Worm (Caenorhabditis elegans) whole organism, young adult: ENCODE results near the gene srt-74.

ENCODE experiments used
- B0019.2 ChIP-seq: fragments of 200-800 bp; sonication (Bioruptor generic); conservative IDR thresholded peaks from 2 replicates; pipeline ENCODE4 v1.3.6; 2022; ENCODE audit warnings: missing genetic modification reagents, missing genetic modification characterization, missing compliant biosample characterization
- C06A6.2 ChIP-seq: fragments of 200-800 bp; sonication (Bioruptor generic); conservative IDR thresholded peaks from 2 replicates; pipeline ENCODE4 v1.3.6; 2022; ENCODE audit warnings: missing genetic modification characterization, missing compliant biosample characterization
- F33H1.4 ChIP-seq: fragments of 200-800 bp; sonication (Bioruptor generic); IDR thresholded peaks from 2 replicates; pipeline ENCODE4 v1.3.6; 2022; ENCODE audit warnings: missing genetic modification reagents, missing genetic modification characterization, missing compliant biosample characterization
- F37B4.10 ChIP-seq: fragments of 200-800 bp; sonication (Bioruptor generic); IDR thresholded peaks from 2 replicates; pipeline ENCODE4 v1.3.6; 2022; ENCODE audit warnings: missing genetic modification characterization, missing compliant biosample characterization
- Y56A3A.18 ChIP-seq: fragments of 200-800 bp; sonication (Bioruptor generic); IDR thresholded peaks from 2 replicates; pipeline ENCODE4 v1.3.6; 2022; ENCODE audit warnings: missing genetic modification reagents, missing genetic modification characterization, missing compliant biosample characterization
- aptf-2 ChIP-seq: fragments of 200-800 bp; sonication (Bioruptor generic); conservative IDR thresholded peaks from 2 replicates; pipeline ENCODE4 v1.3.6; 2022; ENCODE audit warnings: missing genetic modification reagents, missing genetic modification characterization, missing compliant biosample characterization
- aptf-3 ChIP-seq: fragments of 200-800 bp; sonication (Bioruptor generic); IDR thresholded peaks from 2 replicates; pipeline ENCODE4 v1.3.6; 2022; ENCODE audit warnings: missing genetic modification characterization, missing compliant biosample characterization
- athp-1 ChIP-seq: sonication (generic microtip); optimal IDR thresholded peaks from 2 replicates; lab custom pipeline; 2017; ENCODE audit warnings: mild to moderate bottlenecking, missing genetic modification characterization, missing compliant biosample characterization
- attf-3 ChIP-seq: fragments of 200-800 bp; sonication (Bioruptor generic); conservative IDR thresholded peaks from 2 replicates; pipeline ENCODE4 v1.3.6; 2022; ENCODE audit warnings: missing genetic modification reagents, missing genetic modification characterization, missing compliant biosample characterization
- attf-6 ChIP-seq: fragments of 200-800 bp; sonication (Bioruptor generic); IDR thresholded peaks from 2 replicates; pipeline ENCODE4 v1.3.6; 2022; ENCODE audit warnings: missing genetic modification reagents, missing genetic modification characterization, missing compliant biosample characterization
- ceh-27 ChIP-seq: fragments of 200-800 bp; sonication (Bioruptor generic); optimal IDR thresholded peaks from 2 replicates; lab custom pipeline; 2018; ENCODE audit warnings: mild to moderate bottlenecking, missing genetic modification characterization, moderate library complexity, missing compliant biosample characterization
- efl-1 ChIP-seq: fragments of 150-350 bp; optimal IDR thresholded peaks from 2 replicates; lab custom pipeline; 2014; ENCODE audit warnings: missing biosample characterization, missing genetic modification reagents, missing genetic modification characterization
- egl-18 ChIP-seq: fragments of 200-800 bp; sonication (Bioruptor generic); IDR thresholded peaks from 2 replicates; pipeline ENCODE4 v1.3.6; 2022; ENCODE audit warnings: missing genetic modification reagents, missing genetic modification characterization, missing compliant biosample characterization
- egl-44 ChIP-seq: fragments of 200-800 bp; sonication (Bioruptor generic); IDR thresholded peaks from 2 replicates; pipeline ENCODE4 v1.3.6; 2022; ENCODE audit warnings: missing genetic modification reagents, missing genetic modification characterization, missing compliant biosample characterization
- him-1 ChIP-seq: sonication (generic microtip); optimal IDR thresholded peaks from 2 replicates; lab custom pipeline; 2016; ENCODE audit warnings: missing genotype, missing genetic modification reagents, missing genetic modification characterization, missing compliant biosample characterization
- hmg-1.2 ChIP-seq: fragments of 200-800 bp; sonication (Bioruptor generic); IDR thresholded peaks from 2 replicates; pipeline ENCODE4 v1.3.6; 2022; ENCODE audit warnings: missing genetic modification reagents, missing genetic modification characterization, missing compliant biosample characterization
- hmg-20 ChIP-seq: fragments of 200-800 bp; sonication (Bioruptor generic); IDR thresholded peaks from 2 replicates; pipeline ENCODE4 v1.3.6; 2022; ENCODE audit warnings: missing genetic modification reagents, missing genetic modification characterization, missing compliant biosample characterization
- let-607 ChIP-seq, 2 experiments: fragments of 200-800 bp in 1 of 2; sonication (Bioruptor generic) in 1 of 2; sonication (generic microtip) in 1 of 2; optimal IDR thresholded peaks; 2 replicates each; lab custom pipeline; 2016 to 2018; ENCODE audit warnings: mild to moderate bottlenecking in 2 of 2, missing compliant biosample characterization in 2 of 2, missing genetic modification characterization in 2 of 2, moderate library complexity in 2 of 2, missing genotype in 1 of 2
- lin-54 ChIP-seq: fragments of 200-800 bp; sonication (Bioruptor generic); optimal IDR thresholded peaks from 2 replicates; lab custom pipeline; 2018; ENCODE audit warnings: mild to moderate bottlenecking, missing genetic modification characterization, missing compliant biosample characterization
- lir-1 ChIP-seq: fragments of 200-800 bp; sonication (Bioruptor generic); conservative IDR thresholded peaks from 2 replicates; pipeline ENCODE4 v1.3.6; 2022; ENCODE audit warnings: missing genetic modification reagents, missing genetic modification characterization, missing compliant biosample characterization
- lsl-1 ChIP-seq: fragments of 200-800 bp; sonication (Bioruptor generic); optimal IDR thresholded peaks from 2 replicates; lab custom pipeline; 2018; ENCODE audit warnings: mild to moderate bottlenecking, missing genetic modification characterization, moderate library complexity, missing compliant biosample characterization
- madf-8 ChIP-seq: fragments of 200-800 bp; sonication (Bioruptor generic); conservative IDR thresholded peaks from 2 replicates; pipeline ENCODE4 v1.3.6; 2022; ENCODE audit warnings: missing genetic modification reagents, missing genetic modification characterization, missing compliant biosample characterization
- nfya-1 ChIP-seq: sonication (generic microtip); optimal IDR thresholded peaks from 2 replicates; lab custom pipeline; 2017; ENCODE audit warnings: antibody characterized with exemption, missing compliant biosample characterization, missing genetic modification characterization, borderline replicate concordance; ENCODE audit not compliant: insufficient read depth
- nfya-2 ChIP-seq: fragments of 200-800 bp; sonication (Bioruptor generic); IDR thresholded peaks from 2 replicates; pipeline ENCODE4 v1.3.6; 2022; ENCODE audit warnings: missing genetic modification reagents, missing genetic modification characterization, missing compliant biosample characterization
- nhr-90 ChIP-seq: sonication (generic microtip); optimal IDR thresholded peaks from 2 replicates; lab custom pipeline; 2016; ENCODE audit warnings: missing genotype, mild to moderate bottlenecking, missing genetic modification characterization, missing compliant biosample characterization
- pbrm-1 ChIP-seq: fragments of 200-800 bp; sonication (Bioruptor generic); IDR thresholded peaks from 2 replicates; pipeline ENCODE4 v1.3.6; 2022; ENCODE audit warnings: missing genetic modification reagents, missing genetic modification characterization, missing compliant biosample characterization
- pha-4 ChIP-seq: fragments of 150-350 bp; sonication (generic microtip); optimal IDR thresholded peaks from 2 replicates; lab custom pipeline; 2014; ENCODE audit warnings: missing biosample characterization, missing genetic modification reagents, missing genetic modification characterization
- rcor-1 ChIP-seq: fragments of 200-800 bp; sonication (Bioruptor generic); IDR thresholded peaks from 2 replicates; pipeline ENCODE4 v1.3.6; 2022; ENCODE audit warnings: missing genetic modification reagents, missing genetic modification characterization, missing compliant biosample characterization
- snpc-1.3 ChIP-seq: sonication (generic microtip); optimal IDR thresholded peaks from 2 replicates; lab custom pipeline; 2017; ENCODE audit warnings: missing genetic modification characterization, mild to moderate bottlenecking, missing compliant biosample characterization, antibody characterized with exemption, moderate library complexity, missing genotype, missing genetic modification reagents; ENCODE audit not compliant: insufficient read depth
- snpc-4 ChIP-seq, 5 experiments: fragments of 150-350 bp in 1 of 5; sonication (generic microtip) in 4 of 5; optimal IDR thresholded peaks; 2 replicates each; lab custom pipeline; 2014 to 2018; ENCODE audit warnings: missing genetic modification characterization in 5 of 5, missing biosample characterization in 3 of 5, antibody characterized with exemption in 2 of 5, mild to moderate bottlenecking in 2 of 5, missing compliant biosample characterization in 2 of 5, missing genotype in 2 of 5, moderate library complexity in 2 of 5, missing genetic modification reagents in 1 of 5
- tbp1 ChIP-seq: fragments of 200-800 bp; sonication (Bioruptor generic); optimal IDR thresholded peaks from 2 replicates; lab custom pipeline; 2018; ENCODE audit warnings: mild to moderate bottlenecking, missing genetic modification characterization, missing compliant biosample characterization
- tbx-9 ChIP-seq: sonication (generic microtip); optimal IDR thresholded peaks from 2 replicates; lab custom pipeline; 2016; ENCODE audit warnings: borderline replicate concordance, missing genetic modification characterization, inconsistent platforms, missing compliant biosample characterization
- unc-62 ChIP-seq: fragments of 150-350 bp; optimal IDR thresholded peaks from 2 replicates; lab custom pipeline; 2014; ENCODE audit warnings: missing biosample characterization, missing genetic modification reagents, missing genetic modification characterization
- ztf-28 ChIP-seq: fragments of 200-800 bp; sonication (Bioruptor generic); IDR thresholded peaks from 2 replicates; pipeline ENCODE4 v1.3.6; 2022; ENCODE audit warnings: missing genetic modification reagents, missing genetic modification characterization, missing compliant biosample characterization

Gene srt-74

DNA sequence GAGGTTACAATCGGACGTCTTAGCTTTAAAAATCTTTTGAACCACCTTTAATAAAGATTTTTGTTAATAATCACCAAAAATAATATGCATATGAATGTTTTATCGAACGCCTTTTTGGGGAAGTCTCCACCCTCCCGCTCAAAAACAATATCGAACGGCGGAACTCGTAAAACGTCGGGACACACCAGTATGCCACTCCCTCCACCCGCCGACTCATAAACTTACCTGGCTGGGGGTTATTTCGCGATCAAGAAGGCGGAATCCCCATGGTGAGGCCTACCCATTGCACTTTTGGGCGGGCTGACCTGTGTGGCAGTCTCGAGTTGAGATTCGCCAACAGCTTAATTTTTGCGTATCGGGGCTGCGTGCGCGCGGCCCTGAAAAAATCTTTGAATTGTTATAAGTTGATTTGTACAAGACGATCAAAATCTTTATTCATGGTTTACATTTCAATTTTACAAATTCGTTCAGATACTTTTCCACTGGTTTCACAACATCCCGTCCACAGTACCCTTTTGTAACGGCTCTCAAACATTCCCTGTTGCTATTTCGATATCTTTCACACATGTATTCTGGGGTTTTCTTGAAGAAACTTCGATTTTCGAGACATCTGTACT is 14.7 kb downstream of the srt-74 start (continued):
- TF ChIP-seq lsl-1 (GFP tag; lab: Kevin White, UChicago) = peak; percentile 48
- TF ChIP-seq snpc-4 (GFP tag; optimal IDR thresholded peaks at IDR 0.05; lab: Kevin White, UChicago) = peak; percentile 92
- TF ChIP-seq snpc-4 (tag; optimal IDR thresholded peaks at IDR 0.05; lab: Kevin White, UChicago) = peak; percentile 82 to 96 (median 93)
- no peak for TF ChIP-seq aptf-3 (GFP tag; lab: Robert Waterston, UW)
- 0 out of 2 replicates have a peak, but pooled peaks have one; percentile 15 for TF ChIP-seq madf-8 (GFP tag; lab: Robert Waterston, UW)
- peak; percentile 23 for TF ChIP-seq tbp1 (GFP tag; lab: Kevin White, UChicago)
- TF ChIP-seq attf-6 = peak; percentile 73
- TF ChIP-seq Y56A3A.18 (GFP tag; lab: Robert Waterston, UW) = no peak
- TF ChIP-seq hmg-20 (GFP tag; lab: Robert Waterston, UW) = no peak
- peak; percentile 29; the same call in 1 of the 2 replicates for TF ChIP-seq pbrm-1 (GFP tag; lab: Robert Waterston, UW)
- no peak for TF ChIP-seq attf-3 (GFP tag; lab: Robert Waterston, UW)
- TF ChIP-seq tbx-9 (tag; lab: Kevin White, UChicago) = no peak
- TF ChIP-seq ztf-28 (GFP tag; lab: Robert Waterston, UW) = 0 out of 2 replicates have a peak, but pooled peaks have one; percentile 5
- no peak for TF ChIP-seq ceh-27 (GFP tag; lab: Kevin White, UChicago)
- no peak for TF ChIP-seq egl-18 (GFP tag; lab: Robert Waterston, UW)
- TF ChIP-seq hmg-1.2 (GFP tag; lab: Robert Waterston, UW) = peak; percentile 59; the same call in 1 of the 2 replicates
- peak; percentile 38; the same call in 1 of the 2 replicates for TF ChIP-seq F33H1.4 (GFP tag; lab: Robert Waterston, UW)
- TF ChIP-seq nfya-2 = no peak
- TF ChIP-seq aptf-2 (GFP tag; lab: Robert Waterston, UW) = 0 out of 2 replicates have a peak, but pooled peaks have one; percentile 31
- TF ChIP-seq lir-1 = no peak
- no peak for TF ChIP-seq egl-44 (GFP tag; lab: Robert Waterston, UW)
- TF ChIP-seq nfya-1 (tag; lab: Kevin White, UChicago) = no peak
- no peak for TF ChIP-seq unc-62 (GFP tag; lab: Kevin White, UChicago)
- TF ChIP-seq rcor-1 = peak; percentile 76

DNA sequence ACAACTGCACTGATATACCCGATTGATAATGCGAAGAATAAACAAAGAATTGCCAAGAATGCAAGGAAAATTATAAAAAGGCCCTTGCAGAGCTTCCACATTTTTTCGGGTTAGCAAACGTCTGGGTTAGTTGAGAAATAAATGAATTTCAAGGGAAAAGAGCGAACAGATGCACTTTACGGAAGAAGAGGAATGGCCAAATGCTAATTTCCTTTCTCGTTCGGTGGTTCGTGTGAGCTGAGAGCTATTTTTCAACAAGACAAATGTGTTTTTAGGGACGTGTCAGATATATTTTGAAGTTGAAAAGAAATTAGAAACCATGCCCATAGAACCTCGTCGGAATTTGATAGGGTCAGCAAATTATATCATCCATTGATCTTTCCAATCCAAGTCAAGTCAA is 21.3 kb downstream of the srt-74 start, which contains the start of gene F40G12.2:
F40G12.2 (minus strand) TSS at position 101 of the 400 bp plus-strand sequence.
- no peak for TF ChIP-seq efl-1 (GFP tag; lab: Kevin White, UChicago)
- no peak for TF ChIP-seq B0019.2 (GFP tag; lab: Robert Waterston, UW)
- no peak for TF ChIP-seq athp-1 (tag; lab: Kevin White, UChicago)
- TF ChIP-seq F37B4.10 (GFP tag; lab: Robert Waterston, UW) = no peak
- no peak for TF ChIP-seq let-607 (tag; optimal IDR thresholded peaks at IDR 0.05; lab: Kevin White, UChicago)
- no peak for TF ChIP-seq egl-44 (GFP tag; lab: Robert Waterston, UW)
- no peak for TF ChIP-seq snpc-1.3 (tag; lab: Kevin White, UChicago)
- TF ChIP-seq lin-54 (GFP tag; lab: Kevin White, UChicago) = no peak
- no peak for TF ChIP-seq pha-4 (tag; lab: Kevin White, UChicago)
- no peak for TF ChIP-seq him-1 (tag; lab: Kevin White, UChicago)
- no peak for TF ChIP-seq C06A6.2 (GFP tag; lab: Robert Waterston, UW)
- no peak for TF ChIP-seq nhr-90 (tag; lab: Kevin White, UChicago)
- TF ChIP-seq aptf-2 (GFP tag; lab: Robert Waterston, UW) = no peak
